Worm (Caenorhabditis elegans) whole organism, L4 larva: ENCODE measurements around the gene fbxa-183.

Experiments
- R02D3.7 ChIP-seq: fragments of 150-350 bp; sonication (generic microtip); optimal IDR thresholded peaks from 3 replicates; lab custom pipeline; 2014; ENCODE audit warnings: missing biosample characterization, missing genetic modification characterization
- aha-1 ChIP-seq: fragments of 150-350 bp; peaks from one replicate; lab custom pipeline; 2014; ENCODE audit warnings: missing biosample characterization, missing genetic modification characterization
- ceh-28 ChIP-seq: fragments of 150-350 bp; optimal IDR thresholded peaks from 2 replicates; lab custom pipeline; 2014; ENCODE audit warnings: missing biosample characterization, missing genetic modification reagents, missing genetic modification characterization
- dve-1 ChIP-seq: sonication (generic microtip); optimal IDR thresholded peaks from 2 replicates; lab custom pipeline; 2017; ENCODE audit warnings: antibody characterized with exemption, mild to moderate bottlenecking, missing genetic modification characterization, missing compliant biosample characterization; ENCODE audit not compliant: insufficient read depth
- egl-27 ChIP-seq: sonication (generic microtip); optimal IDR thresholded peaks from 3 replicates; lab custom pipeline; 2017; ENCODE audit warnings: missing biosample characterization, missing genetic modification reagents, missing genetic modification characterization
- fkh-10 ChIP-seq: fragments of 150-350 bp; optimal IDR thresholded peaks from 2 replicates; lab custom pipeline; 2014; ENCODE audit warnings: missing biosample characterization, missing genetic modification reagents, missing genetic modification characterization
- lin-13 ChIP-seq: fragments of 150-350 bp; optimal IDR thresholded peaks from 2 replicates; lab custom pipeline; 2014; ENCODE audit warnings: missing biosample characterization, missing genetic modification reagents, missing genetic modification characterization
- lin-39 ChIP-seq: fragments of 150-350 bp; optimal IDR thresholded peaks from 2 replicates; lab custom pipeline; 2014; ENCODE audit warnings: missing biosample characterization, missing genetic modification reagents, missing genetic modification characterization
- lsy-2 ChIP-seq, 2 experiments: fragments of 150-350 bp in 1 of 2; sonication (generic microtip) in 1 of 2; optimal IDR thresholded peaks; 2 replicates each; lab custom pipeline; 2014 to 2017; ENCODE audit warnings: missing biosample characterization in 2 of 2, missing genetic modification characterization in 2 of 2
- mdl-1 ChIP-seq, 2 experiments: fragments of 150-350 bp in 1 of 2; sonication (generic microtip) in 1 of 2; optimal IDR thresholded peaks; 2 replicates each; lab custom pipeline; 2014 to 2017; ENCODE audit warnings: missing biosample characterization in 2 of 2, missing genetic modification characterization in 2 of 2
- mxl-2 ChIP-seq: fragments of 200-800 bp; sonication (Bioruptor generic); conservative IDR thresholded peaks from 2 replicates; pipeline ENCODE4 v1.3.6; 2022; ENCODE audit warnings: missing genetic modification reagents, missing genetic modification characterization, missing compliant biosample characterization
- php-3 ChIP-seq: fragments of 200-800 bp; sonication (Bioruptor generic); IDR thresholded peaks from 2 replicates; pipeline ENCODE4 v1.3.6; 2022; ENCODE audit warnings: missing genetic modification reagents, missing genetic modification characterization, missing compliant biosample characterization
- rbr-2 ChIP-seq: sonication (generic microtip); optimal IDR thresholded peaks from 2 replicates; lab custom pipeline; 2016; ENCODE audit warnings: missing genotype, missing genetic modification characterization, missing compliant biosample characterization
- unc-62 ChIP-seq, 3 experiments: fragments of 150-350 bp in 1 of 3; sonication (generic microtip); optimal IDR thresholded peaks in 2 of 3; peaks in 1 of 3; 1 replicate in 1 of 3; 2 replicates in 2 of 3; lab custom pipeline; 2014 to 2017; ENCODE audit warnings: missing biosample characterization in 3 of 3, missing genetic modification characterization in 3 of 3, missing genetic modification reagents in 3 of 3, missing genotype in 1 of 3

ce11 chrV:5799373-5799772 lies 16.8 kb upstream of the fbxa-183 start, which contains the start of gene cyn-17:
- no peak for TF ChIP-seq php-3 (GFP tag; lab: Robert Waterston, UW)
- no peak for TF ChIP-seq fkh-10 (GFP tag; lab: Kevin White, UChicago)
- no peak for TF ChIP-seq unc-62 (GFP tag; optimal IDR thresholded peaks at IDR 0.05 in 1 of 2; lab: Kevin White, UChicago)
- no peak for TF ChIP-seq unc-62 (tag; optimal IDR thresholded peaks at IDR 0.05; lab: Kevin White, UChicago)
- no peak for TF ChIP-seq lin-13 (GFP tag; lab: Kevin White, UChicago)
- no peak for TF ChIP-seq dve-1 (tag; lab: Kevin White, UChicago)
- TF ChIP-seq egl-27 (tag; lab: Kevin White, UChicago) = no peak
- no peak for TF ChIP-seq aha-1 (tag; lab: Kevin White, UChicago)
- TF ChIP-seq rbr-2 (tag; lab: Kevin White, UChicago) = no peak
- TF ChIP-seq lin-39 (tag; lab: Kevin White, UChicago) = no peak
- TF ChIP-seq R02D3.7 = no peak
- no peak for TF ChIP-seq mdl-1 (tag; optimal IDR thresholded peaks at IDR 0.05; lab: Kevin White, UChicago)
- TF ChIP-seq mxl-2 = no peak
- no peak for TF ChIP-seq ceh-28 (tag; lab: Kevin White, UChicago)
- no peak for TF ChIP-seq lsy-2 (tag; optimal IDR thresholded peaks at IDR 0.05; lab: Kevin White, UChicago)
